Fruit fly (Drosophila melanogaster) whole organism: ENCODE measurements around the gene CG5245.

ENCODE experiments used
- Dll ChIP-seq: fragments of >200 bp; optimal IDR thresholded peaks from 2 replicates; lab custom pipeline; 2017
- EcR ChIP-seq, 2 experiments: fragments of >200 bp; optimal IDR thresholded peaks; 2 replicates each; lab custom pipeline; 2017; ENCODE audit warnings: missing biosample characterization in 2 of 2, missing genetic modification characterization in 2 of 2, missing genetic modification reagents in 2 of 2
- psq ChIP-seq: fragments of >200 bp; optimal IDR thresholded peaks from 2 replicates; lab custom pipeline; 2017

DNA sequence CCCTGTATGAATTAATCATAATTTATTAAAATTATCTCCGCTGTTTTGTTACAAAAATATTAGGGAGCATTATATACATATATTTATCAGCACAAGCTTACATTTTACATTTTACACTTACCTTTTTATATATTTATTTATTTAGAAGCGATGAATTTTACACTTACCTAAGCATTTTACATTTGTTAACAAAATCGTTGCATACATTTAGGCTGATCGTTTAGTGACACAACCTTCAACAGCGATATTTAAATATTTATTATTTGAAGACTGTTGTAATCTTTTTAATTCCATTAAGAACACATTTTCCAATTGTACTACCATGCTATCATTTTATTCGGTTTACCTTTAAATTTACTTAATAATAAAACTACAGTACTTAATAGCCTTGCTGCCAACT, 45.6 kb upstream of the CG5245 start:
- TF ChIP-seq psq (lab: Kevin White, UChicago) (no peak), Dll (lab: Kevin White, UChicago) (no peak), EcR (GFP tag; optimal IDR thresholded peaks at IDR 0.05; lab: Kevin White, UChicago) (no peak)
